Worm (Caenorhabditis elegans): Measurements from ENCODE around the gene C03G5.14.
"Not testable (repeated sequence)": the region's sequence is repeated elsewhere in the genome, so short reads cannot be mapped to it uniquely, and the experiment has no call there.

Gene C03G5.14

DNA sequence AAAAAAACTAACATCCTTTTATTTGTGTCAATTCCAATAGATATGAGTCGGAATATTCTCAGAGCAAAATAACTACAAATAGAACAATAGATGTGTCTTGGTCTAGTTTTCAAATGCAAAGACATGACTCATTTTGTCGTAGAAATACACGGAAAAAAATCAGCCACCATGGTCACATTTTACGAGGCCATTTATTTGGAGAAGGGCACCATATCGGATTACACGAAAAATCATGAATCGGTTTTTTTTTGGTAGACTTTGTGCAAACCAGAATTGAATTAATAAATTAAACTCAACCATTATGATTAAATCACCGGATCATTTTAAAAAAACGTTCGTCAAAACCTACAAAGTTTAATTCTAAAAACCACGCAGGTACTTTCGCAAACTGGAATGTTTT, 1.3 kb upstream of the C03G5.14 start, which contains the start of gene H03E18.2:
TSS of gene H03E18.2 (minus strand) at position 101 of the 400 bp plus-strand sequence.
- no peak for TF ChIP-seq C38D4.7 (GFP tag; optimal IDR thresholded peaks at IDR 0.05)

DNA sequence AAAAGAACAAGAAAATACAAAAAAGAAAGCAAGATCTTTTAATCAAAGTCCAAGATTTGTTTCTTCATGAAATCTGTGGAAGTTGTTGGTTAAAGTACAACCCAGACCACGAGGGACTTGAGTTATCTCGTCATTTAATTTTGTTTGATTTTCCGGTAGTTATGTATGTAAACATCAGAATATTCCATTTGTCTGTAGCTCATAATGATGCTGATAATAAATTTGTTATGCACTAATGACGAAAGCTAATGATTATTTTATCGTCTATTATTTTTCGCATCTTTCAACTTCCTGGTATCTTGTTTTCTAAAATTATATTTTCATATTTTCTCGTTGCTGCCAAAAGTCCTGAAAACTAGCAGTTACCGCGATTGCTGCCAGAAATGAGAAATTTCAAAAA, 1.3 kb downstream of the C03G5.14 start:
- TF ChIP-seq fkh-10 (GFP tag; optimal IDR thresholded peaks at IDR 0.05) (no peak), tbx-2 (tag; optimal IDR thresholded peaks at IDR 0.05) (no peak), ceh-22 (tag; optimal IDR thresholded peaks at IDR 0.05) (no peak), dve-1 (tag; optimal IDR thresholded peaks at IDR 0.05) (no peak), dmd-4 (tag; optimal IDR thresholded peaks at IDR 0.05; ENCODE audit: borderline replicate concordance) (no peak), npax-4 (tag; optimal IDR thresholded peaks at IDR 0.05) (no peak), sox-4 (tag; optimal IDR thresholded peaks at IDR 0.05) (no peak)

DNA sequence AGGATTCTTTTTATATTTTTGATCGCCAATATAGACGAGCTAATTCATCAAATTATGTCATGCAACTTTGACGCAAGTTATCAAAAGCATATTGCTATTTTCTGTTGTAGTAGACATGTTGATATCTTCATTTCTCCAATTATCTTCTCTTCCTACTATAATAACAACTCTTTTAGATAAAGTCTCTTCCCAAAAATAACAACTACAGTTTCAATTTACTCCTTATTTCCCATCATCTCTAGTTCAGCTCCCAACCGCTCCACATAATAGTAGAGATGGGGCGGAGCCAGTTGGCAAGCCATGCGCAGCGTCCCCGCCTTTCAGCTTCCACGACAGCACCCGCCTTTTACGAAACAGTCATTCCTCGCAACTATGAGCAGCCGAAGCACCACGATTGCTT, 6.2 kb downstream of the C03G5.14 start, which contains the start of gene flp-5:
TSS of gene flp-5 (plus strand) at position 301 of the 400 bp plus-strand sequence.
- no peak for TF ChIP-seq ceh-19 (GFP tag; optimal IDR thresholded peaks at IDR 0.05)
- no peak for TF ChIP-seq ceh-22 (tag; optimal IDR thresholded peaks at IDR 0.05)
- no peak for TF ChIP-seq pax-1 (tag; optimal IDR thresholded peaks at IDR 0.05)
- TF ChIP-seq ceh-30 (tag; optimal IDR thresholded peaks at IDR 0.05) = no peak
- TF ChIP-seq unc-86 (tag; optimal IDR thresholded peaks at IDR 0.05) = no peak
- TF ChIP-seq ets-4 (tag; optimal IDR thresholded peaks at IDR 0.05) = no peak
- TF ChIP-seq rnt-1 (tag; optimal IDR thresholded peaks at IDR 0.05) = no peak
- no peak for TF ChIP-seq pha-4 (tag; optimal IDR thresholded peaks at IDR 0.05)
- no peak for TF ChIP-seq tbx-2 (tag; optimal IDR thresholded peaks at IDR 0.05)
- no peak for TF ChIP-seq eyg-1 (tag; optimal IDR thresholded peaks at IDR 0.05)
- no peak for TF ChIP-seq ref-2 (tag; optimal IDR thresholded peaks at IDR 0.05)
- no peak for TF ChIP-seq ceh-6 (GFP tag; optimal IDR thresholded peaks at IDR 0.05)
- TF ChIP-seq unc-55 (GFP tag; optimal IDR thresholded peaks at IDR 0.05) = no peak
- no peak for TF ChIP-seq ceh-45 (GFP tag; IDR thresholded peaks at IDR 0.05)
- no peak for TF ChIP-seq che-1 (tag; optimal IDR thresholded peaks at IDR 0.05)

DNA sequence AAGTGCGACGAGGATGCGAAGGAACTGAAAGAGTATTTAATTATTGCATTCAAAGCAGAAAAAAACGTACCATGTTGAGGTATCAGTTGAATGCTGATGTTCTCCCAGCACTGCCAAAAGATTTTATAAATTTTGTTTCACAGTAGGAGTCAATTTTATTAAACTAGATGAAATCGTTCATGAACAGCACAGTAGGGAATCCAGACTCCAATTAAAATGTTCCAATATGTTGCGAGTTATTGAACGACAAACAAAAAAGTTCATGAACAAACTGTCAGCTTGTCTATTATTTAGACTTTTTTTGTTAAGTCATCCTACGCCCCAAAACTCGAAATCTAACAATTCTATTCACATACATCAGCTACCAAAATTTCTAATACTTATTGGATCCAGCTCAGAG, 13.3 kb downstream of the C03G5.14 start, which contains the start of gene nspc-1:
TSS of gene nspc-1 (minus strand) at position 101 of the 400 bp plus-strand sequence.
- TF ChIP-seq unc-42 (tag; optimal IDR thresholded peaks at IDR 0.05); hlh-15 (tag; optimal IDR thresholded peaks at IDR 0.05); sox-2 (GFP tag; IDR thresholded peaks at IDR 0.05): not testable (repeated sequence)

DNA sequence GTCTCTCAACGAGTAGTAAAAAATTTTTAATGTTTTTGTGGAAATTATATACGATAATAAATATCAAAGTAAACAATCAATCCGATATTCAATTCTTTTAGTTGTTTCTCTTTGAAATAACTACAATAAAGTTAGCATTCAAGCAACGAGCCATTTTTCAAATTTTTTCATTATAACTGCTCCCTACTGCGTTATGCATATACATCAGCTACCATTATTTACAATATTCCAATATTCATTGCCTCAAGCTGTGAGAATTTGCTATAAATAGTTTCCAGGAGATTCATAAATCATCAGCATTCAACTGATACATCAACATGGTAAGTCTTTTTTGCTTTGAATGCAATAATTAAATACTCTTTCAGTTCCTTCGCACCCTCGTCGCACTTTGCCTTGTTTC, 15.1 kb downstream of the C03G5.14 start, which contains the start of gene nspc-3:
TSS of gene nspc-3 (plus strand) at position 301 of the 400 bp plus-strand sequence.
- no peak for TF ChIP-seq fkh-10 (GFP tag; optimal IDR thresholded peaks at IDR 0.05)
- TF ChIP-seq gmeb-2 (tag; optimal IDR thresholded peaks at IDR 0.05) = no peak
- no peak for TF ChIP-seq ceh-24 (tag; optimal IDR thresholded peaks at IDR 0.05)
- TF ChIP-seq fkh-6 (tag; optimal IDR thresholded peaks at IDR 0.05) = no peak
- no peak for TF ChIP-seq ceh-6 (GFP tag; optimal IDR thresholded peaks at IDR 0.05)
- no peak for TF ChIP-seq elt-2 (tag; optimal IDR thresholded peaks at IDR 0.05)
- no peak for TF ChIP-seq tbx-7 (tag; optimal IDR thresholded peaks at IDR 0.05)
- no peak for TF ChIP-seq pax-1 (tag; optimal IDR thresholded peaks at IDR 0.05)
- TF ChIP-seq hlh-15 (tag; optimal IDR thresholded peaks at IDR 0.05) = no peak

DNA sequence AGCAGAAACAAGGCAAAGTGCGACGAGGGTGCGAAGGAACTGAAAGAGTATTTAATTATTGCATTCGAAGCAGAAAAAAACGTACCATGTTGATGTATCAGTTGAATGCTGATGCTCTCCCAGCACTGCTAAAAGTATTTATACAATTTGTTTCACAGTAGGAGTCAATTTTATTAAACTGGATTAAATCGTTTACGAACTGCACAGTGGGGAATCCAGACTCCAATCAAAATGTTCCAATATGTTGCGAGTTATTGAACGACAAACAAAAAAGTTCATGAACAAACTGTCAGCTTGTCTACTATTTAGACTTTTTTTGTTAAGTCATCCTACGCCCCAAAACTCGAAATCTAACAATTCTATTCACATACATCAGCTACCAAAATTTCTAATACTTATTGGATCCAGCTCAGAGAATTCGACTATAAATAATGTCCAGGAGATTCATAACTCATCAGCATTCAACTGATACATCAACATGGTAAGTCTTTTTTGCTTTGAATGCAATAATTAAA, 16.6 kb downstream of the C03G5.14 start, which contains the start of the genes nspc-4 and nspc-5:
TSS of gene nspc-4 (minus strand) at position 101 of the 515 bp plus-strand sequence.
TSS of gene nspc-5 (plus strand) at position 465 of the 515 bp plus-strand sequence.
- not testable (repeated sequence) for TF ChIP-seq ceh-18 (tag; optimal IDR thresholded peaks at IDR 0.05); ama-1 (optimal IDR thresholded peaks at IDR 0.05); lin-11 (tag; optimal IDR thresholded peaks at IDR 0.05)

Measured in whole organism, late embryonic.